ENCODE assay signal across 5 fruit fly cellular contexts in the genomic region with DNA sequence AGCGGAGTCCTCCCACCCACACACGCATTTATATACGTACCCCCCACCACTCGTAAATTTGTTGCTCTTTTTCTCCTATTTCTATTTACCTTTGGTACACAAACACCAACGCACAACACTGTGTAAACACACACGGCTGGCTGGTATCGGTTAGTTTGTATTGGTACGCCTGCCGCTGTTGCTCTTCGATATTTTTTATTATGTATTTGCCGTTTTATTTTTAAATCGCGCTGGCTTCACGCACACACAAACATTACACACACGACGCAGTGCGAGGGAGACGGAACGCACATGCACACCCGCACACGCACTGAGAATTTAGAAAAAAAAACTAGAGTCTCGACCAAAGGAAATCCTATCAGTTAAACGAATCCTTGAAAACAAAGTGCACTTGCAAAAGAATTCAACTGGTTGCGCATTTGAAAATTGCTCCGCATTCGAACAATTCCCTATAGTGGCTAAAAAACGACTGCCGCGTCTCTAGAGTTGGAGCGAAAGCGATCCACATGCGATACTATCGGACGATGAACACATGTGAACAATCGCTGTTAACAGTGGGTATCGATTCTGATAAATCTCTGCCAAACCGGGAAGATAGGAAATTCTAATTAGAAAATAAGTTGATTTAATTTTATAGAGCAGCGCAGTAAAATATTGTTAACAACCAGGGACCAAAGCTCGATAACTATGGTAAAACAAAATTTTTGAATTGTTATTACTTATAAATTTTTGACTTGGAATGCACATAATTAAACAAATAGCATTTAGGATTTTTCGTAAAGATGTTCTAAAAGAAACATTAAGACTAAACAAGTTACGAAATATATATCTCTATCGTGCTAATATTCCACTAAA.
TF ChIP-seq lines count a peak whose summit lies in the region.

No protein-coding gene starts in this region.

- peak; percentile 19 for TF ChIP-seq CTCF in whole organism, embryonic (GFP tag; optimal IDR thresholded peaks at IDR 0.05; lab: Kevin White, UChicago)

TF ChIP-seq in whole organism, adult, 20 proteins besides CTCF, POLR2A, EP300 and RAD21 (continues in another document):
- TF ChIP-seq CG33017 (tag; optimal IDR thresholded peaks at IDR 0.05; lab: Kevin White, UChicago) (peak; percentile 36), CG7101 (tag; optimal IDR thresholded peaks at IDR 0.05; lab: Kevin White, UChicago) (peak; percentile 75), cnc (optimal IDR thresholded peaks at IDR 0.05; lab: Kevin White, UChicago) (no peak), pad (GFP tag; optimal IDR thresholded peaks at IDR 0.05; lab: Kevin White, UChicago) (peak; percentile 12), CG7045 (GFP tag; optimal IDR thresholded peaks at IDR 0.05; lab: Kevin White, UChicago) (peak; percentile 52), CG14711 (tag; optimal IDR thresholded peaks at IDR 0.05; lab: Kevin White, UChicago) (peak; percentile 17), ovo (GFP tag; optimal IDR thresholded peaks at IDR 0.05; lab: Kevin White, UChicago) (peak; percentile 72), kay (GFP tag; lab: Kevin White, UChicago; ENCODE audit: borderline replicate concordance) (peak; percentile 73), Clk (GFP tag; optimal IDR thresholded peaks at IDR 0.05; lab: Kevin White, UChicago) (peak; percentile 23), Hr96 (GFP tag; optimal IDR thresholded peaks at IDR 0.05; lab: Kevin White, UChicago) (peak; percentile 64), CG12768 (GFP tag; optimal IDR thresholded peaks at IDR 0.05; lab: Kevin White, UChicago) (peak; percentile 90), bab1 (GFP tag; optimal IDR thresholded peaks at IDR 0.05; lab: Kevin White, UChicago) (peak; percentile 36), CG1620 (GFP tag; optimal IDR thresholded peaks at IDR 0.05; lab: Kevin White, UChicago) (no peak), Mnt (GFP tag; optimal IDR thresholded peaks at IDR 0.05; lab: Kevin White, UChicago) (peak; percentile 84), CG11617 (GFP tag; optimal IDR thresholded peaks at IDR 0.05; lab: Kevin White, UChicago) (no peak), cic (GFP tag; optimal IDR thresholded peaks at IDR 0.05; lab: Kevin White, UChicago) (peak; percentile 73)

TF ChIP-seq in whole organism, embryonic, 481 proteins besides CTCF, POLR2A, EP300 and RAD21 (continues in another document):
- peak; percentile 33 for TF ChIP-seq Mad (GFP tag; optimal IDR thresholded peaks at IDR 0.05; lab: Kevin White, UChicago)
- TF ChIP-seq CG16779 (GFP tag; IDR thresholded peaks at IDR 0.05; lab: Robert Waterston, UW): no peak
- peak; percentile 68 for TF ChIP-seq cwo (GFP tag; optimal IDR thresholded peaks at IDR 0.05; lab: Kevin White, UChicago)
- TF ChIP-seq Dek (tag; optimal IDR thresholded peaks at IDR 0.05; lab: Kevin White, UChicago): peak; percentile 58
- TF ChIP-seq dan (GFP tag; IDR thresholded peaks at IDR 0.05; lab: Robert Waterston, UW): no peak
- TF ChIP-seq gfzf (GFP tag; optimal IDR thresholded peaks at IDR 0.05; lab: Kevin White, UChicago): peak; percentile 70
- peak; percentile 87 for TF ChIP-seq ci (GFP tag; IDR thresholded peaks at IDR 0.05; lab: Robert Waterston, UW)
- no peak for TF ChIP-seq ham (GFP tag; IDR thresholded peaks at IDR 0.05; lab: Robert Waterston, UW)
- peak; percentile 42 for TF ChIP-seq shn (GFP tag; optimal IDR thresholded peaks at IDR 0.05; lab: Kevin White, UChicago)
- 0 out of 2 replicates have a peak, but pooled peaks have one; percentile 10 for TF ChIP-seq CG43689 (GFP tag; IDR thresholded peaks at IDR 0.05; lab: Robert Waterston, UW)
- TF ChIP-seq Doc2 (GFP tag; IDR thresholded peaks at IDR 0.05; lab: Robert Waterston, UW): no peak
- peak; percentile 98 for TF ChIP-seq Opbp (GFP tag; IDR thresholded peaks at IDR 0.05; lab: Robert Waterston, UW; ENCODE audit: partially characterized antibody)
- no peak for TF ChIP-seq CG3995 (GFP tag; optimal IDR thresholded peaks at IDR 0.05; lab: Kevin White, UChicago)
- peak; percentile 57; the same call in 1 of the 2 replicates for TF ChIP-seq ara (GFP tag; IDR thresholded peaks at IDR 0.05; lab: Robert Waterston, UW)
- no peak for TF ChIP-seq Hmx (GFP tag; optimal IDR thresholded peaks at IDR 0.05; lab: Kevin White, UChicago)
- TF ChIP-seq gt (GFP tag; IDR thresholded peaks at IDR 0.05; lab: Robert Waterston, UW): no peak

TF ChIP-seq in whole organism, prepupa, 60 proteins besides CTCF, POLR2A, EP300 and RAD21 (continues in another document):
- peak; percentile 13 for TF ChIP-seq CG3919 (GFP tag; optimal IDR thresholded peaks at IDR 0.05; lab: Kevin White, UChicago)
- peak; percentile 16 for TF ChIP-seq Sox14 (GFP tag; optimal IDR thresholded peaks at IDR 0.05; lab: Kevin White, UChicago)
- peak; percentile 35 for TF ChIP-seq esn (GFP tag; optimal IDR thresholded peaks at IDR 0.05; lab: Kevin White, UChicago)
- no peak for TF ChIP-seq Smox (GFP tag; optimal IDR thresholded peaks at IDR 0.05; lab: Kevin White, UChicago)
- peak; percentile 44 for TF ChIP-seq Lpt (GFP tag; optimal IDR thresholded peaks at IDR 0.05; lab: Kevin White, UChicago)
- peak; percentile 24 for TF ChIP-seq CG11762 (GFP tag; optimal IDR thresholded peaks at IDR 0.05; lab: Kevin White, UChicago; ENCODE audit: insufficient read depth)
- no peak for TF ChIP-seq Blimp-1 (GFP tag; optimal IDR thresholded peaks at IDR 0.05; lab: Kevin White, UChicago)
- TF ChIP-seq Ets96B (tag; optimal IDR thresholded peaks at IDR 0.05; lab: Kevin White, UChicago): peak; percentile 28
- peak; percentile 43 for TF ChIP-seq CG6808 (GFP tag; optimal IDR thresholded peaks at IDR 0.05; lab: Kevin White, UChicago)
- peak; percentile 67 for TF ChIP-seq CG9139 (GFP tag; optimal IDR thresholded peaks at IDR 0.05; lab: Kevin White, UChicago)
- peak; percentile 73 for TF ChIP-seq svp (GFP tag; lab: Kevin White, UChicago)
- peak; percentile 48 for TF ChIP-seq Sox102F (GFP tag; optimal IDR thresholded peaks at IDR 0.05; lab: Kevin White, UChicago)
- TF ChIP-seq dsx (GFP tag; optimal IDR thresholded peaks at IDR 0.05; lab: Kevin White, UChicago; ENCODE audit: poor library complexity, severe bottlenecking): peak; percentile 51
- peak; percentile 62 for TF ChIP-seq CG16779 (tag; optimal IDR thresholded peaks at IDR 0.05; lab: Kevin White, UChicago)
- no peak for TF ChIP-seq Eip75B (GFP tag; optimal IDR thresholded peaks at IDR 0.05; lab: Kevin White, UChicago)
- no peak for TF ChIP-seq CG1621 (tag; optimal IDR thresholded peaks at IDR 0.05; lab: Kevin White, UChicago)
- peak; percentile 78 for TF ChIP-seq Eip78C (GFP tag; lab: Kevin White, UChicago)

TF ChIP-seq in whole organism, pupa, 21 proteins besides CTCF, POLR2A, EP300 and RAD21 (continues in another document):
- peak; percentile 64 for TF ChIP-seq Pif1B (GFP tag; optimal IDR thresholded peaks at IDR 0.05; lab: Kevin White, UChicago)
- peak; percentile 38 for TF ChIP-seq Pif1A (GFP tag; optimal IDR thresholded peaks at IDR 0.05; lab: Kevin White, UChicago)
- TF ChIP-seq Ets98B (GFP tag; IDR thresholded peaks at IDR 0.05; lab: Robert Waterston, UW): peak; percentile 55
- TF ChIP-seq D1 (tag; optimal IDR thresholded peaks at IDR 0.05; lab: Kevin White, UChicago): no peak
- TF ChIP-seq CG12605 (GFP tag; IDR thresholded peaks at IDR 0.05; lab: Robert Waterston, UW): peak; percentile 69
- peak; percentile 63; the same call in 2 of the 3 replicates for TF ChIP-seq fd96Ca (GFP tag; IDR thresholded peaks at IDR 0.05; lab: Robert Waterston, UW)
- TF ChIP-seq CG9948 (tag; optimal IDR thresholded peaks at IDR 0.05; lab: Kevin White, UChicago): no peak
- TF ChIP-seq CG13204 (GFP tag; optimal IDR thresholded peaks at IDR 0.05; lab: Kevin White, UChicago): peak; percentile 60
- TF ChIP-seq EcR (GFP tag; optimal IDR thresholded peaks at IDR 0.05; lab: Kevin White, UChicago): no peak
- no peak for TF ChIP-seq rn (GFP tag; IDR thresholded peaks at IDR 0.05; lab: Robert Waterston, UW)
- peak; percentile 33 for TF ChIP-seq CG8301 (tag; optimal IDR thresholded peaks at IDR 0.05; lab: Kevin White, UChicago)
- peak; percentile 13 for TF ChIP-seq CG15710 (tag; optimal IDR thresholded peaks at IDR 0.05; lab: Kevin White, UChicago)
- no peak for TF ChIP-seq CG10348 (GFP tag; IDR thresholded peaks at IDR 0.05; lab: Robert Waterston, UW)
- TF ChIP-seq CG17806 (tag; optimal IDR thresholded peaks at IDR 0.05; lab: Kevin White, UChicago): peak; percentile 6
- peak; percentile 73; the same call in 2 of the 3 replicates for TF ChIP-seq CG4496 (GFP tag; IDR thresholded peaks at IDR 0.05; lab: Robert Waterston, UW)
- TF ChIP-seq CG32121 (GFP tag; IDR thresholded peaks at IDR 0.05; lab: Robert Waterston, UW): peak; percentile 72
- TF ChIP-seq CG14655 (GFP tag; optimal IDR thresholded peaks at IDR 0.05; lab: Kevin White, UChicago): peak; percentile 28
- TF ChIP-seq gl (tag; optimal IDR thresholded peaks at IDR 0.05; lab: Kevin White, UChicago): peak; percentile 59

TF ChIP-seq in whole organism, wandering third instar larva, 38 proteins besides CTCF, POLR2A, EP300 and RAD21 (continues in another document):
- TF ChIP-seq fru (GFP tag; optimal IDR thresholded peaks at IDR 0.05; lab: Kevin White, UChicago): no peak
- TF ChIP-seq CG9705 (GFP tag; optimal IDR thresholded peaks at IDR 0.05; lab: Kevin White, UChicago): no peak
- no peak for TF ChIP-seq Abd-B (GFP tag; optimal IDR thresholded peaks at IDR 0.05; lab: Kevin White, UChicago)
- no peak for TF ChIP-seq pan (optimal IDR thresholded peaks at IDR 0.05; lab: Kevin White, UChicago)
- no peak for TF ChIP-seq Myc (optimal IDR thresholded peaks at IDR 0.05; lab: Kevin White, UChicago)
- no peak for TF ChIP-seq dsf (GFP tag; optimal IDR thresholded peaks at IDR 0.05; lab: Kevin White, UChicago; ENCODE audit: borderline replicate concordance)
- peak; percentile 55 for TF ChIP-seq jim (GFP tag; optimal IDR thresholded peaks at IDR 0.05; lab: Kevin White, UChicago)
- TF ChIP-seq GATAd (GFP tag; optimal IDR thresholded peaks at IDR 0.05; lab: Kevin White, UChicago): no peak
- TF ChIP-seq OdsH (GFP tag; optimal IDR thresholded peaks at IDR 0.05; lab: Kevin White, UChicago): peak; percentile 23
- TF ChIP-seq brk (GFP tag; optimal IDR thresholded peaks at IDR 0.05; lab: Kevin White, UChicago): no peak
- peak; percentile 47 for TF ChIP-seq tai (GFP tag; optimal IDR thresholded peaks at IDR 0.05; lab: Kevin White, UChicago)
- TF ChIP-seq br (GFP tag; optimal IDR thresholded peaks at IDR 0.05; lab: Kevin White, UChicago): peak; percentile 1
- TF ChIP-seq Jra (GFP tag; optimal IDR thresholded peaks at IDR 0.05; lab: Kevin White, UChicago): no peak
- peak; percentile 40 for TF ChIP-seq rgr (GFP tag; optimal IDR thresholded peaks at IDR 0.05; lab: Kevin White, UChicago)
- TF ChIP-seq sv (GFP tag; optimal IDR thresholded peaks at IDR 0.05; lab: Kevin White, UChicago): no peak
- no peak for TF ChIP-seq Vsx2 (GFP tag; optimal IDR thresholded peaks at IDR 0.05; lab: Kevin White, UChicago; ENCODE audit: partially characterized antibody)
- peak; percentile 19 for TF ChIP-seq N (GFP tag; optimal IDR thresholded peaks at IDR 0.05; lab: Kevin White, UChicago)
- peak; percentile 52 for TF ChIP-seq woc (GFP tag; optimal IDR thresholded peaks at IDR 0.05; lab: Kevin White, UChicago)
- peak in 1 of 2 experiments; percentile 27 for TF ChIP-seq foxo (GFP tag; optimal IDR thresholded peaks at IDR 0.05; lab: Kevin White, UChicago)
- TF ChIP-seq h (GFP tag; optimal IDR thresholded peaks at IDR 0.05; lab: Kevin White, UChicago): peak; percentile 78
- no peak for TF ChIP-seq dmrt93B (GFP tag; optimal IDR thresholded peaks at IDR 0.05; lab: Kevin White, UChicago)
